Worm (Caenorhabditis elegans): ENCODE measurements around the gene Y48E1C.1.
A peak's percentile ranks its signal among the peaks of the same experiment; 100 is the strongest.

DNA sequence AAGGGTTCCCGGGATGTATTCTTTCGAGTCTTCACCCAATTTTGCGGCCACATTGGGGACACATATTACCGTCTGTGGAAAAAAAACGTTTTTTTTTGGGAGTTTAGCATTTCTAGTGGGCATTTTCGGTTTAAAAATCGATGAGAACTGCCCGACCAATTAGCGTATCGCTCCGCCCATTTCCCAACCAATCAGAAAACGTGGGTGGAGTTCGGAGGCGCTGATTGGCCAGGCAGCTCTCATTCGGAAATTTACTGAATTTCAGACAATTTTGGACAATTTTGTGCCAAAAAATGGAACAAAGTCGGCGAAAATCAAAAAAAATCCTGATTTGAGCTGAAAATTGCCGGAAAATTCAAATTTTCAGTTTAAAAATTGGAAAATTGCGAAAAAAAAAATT is 31.8 kb downstream of the Y48E1C.1 start:
- no peak for TF ChIP-seq pha-4 (tag; optimal IDR thresholded peaks at IDR 0.05)
- TF ChIP-seq F23B12.7 (tag; optimal IDR thresholded peaks at IDR 0.05; ENCODE audit: insufficient read depth), result no peak
- TF ChIP-seq nhr-179 (tag; optimal IDR thresholded peaks at IDR 0.05), result no peak
- TF ChIP-seq unc-62 (GFP tag; optimal IDR thresholded peaks at IDR 0.05), result no peak
- TF ChIP-seq ztf-3 (GFP tag; optimal IDR thresholded peaks at IDR 0.05), result no peak
- TF ChIP-seq ceh-91 (GFP tag; IDR thresholded peaks at IDR 0.05), result no peak
- TF ChIP-seq nfyb-1 (GFP tag; IDR thresholded peaks at IDR 0.05), result peak; percentile 75; the same call in 1 of the 2 replicates
- no peak for TF ChIP-seq snpc-1.1 (tag; optimal IDR thresholded peaks at IDR 0.05; ENCODE audit: insufficient read depth)
- TF ChIP-seq F10E7.11 (tag; optimal IDR thresholded peaks at IDR 0.05), result no peak
- TF ChIP-seq madf-10 (tag; optimal IDR thresholded peaks at IDR 0.05), result no peak
- TF ChIP-seq nhr-90 (tag; optimal IDR thresholded peaks at IDR 0.05), result no peak
- no peak for TF ChIP-seq F57A8.1 (GFP tag; optimal IDR thresholded peaks at IDR 0.05)
- TF ChIP-seq sea-2 (GFP tag; IDR thresholded peaks at IDR 0.05), result no peak
